Worm (Caenorhabditis elegans): ENCODE data around the gene fbxa-137.

The fbxa-137 gene

DNA sequence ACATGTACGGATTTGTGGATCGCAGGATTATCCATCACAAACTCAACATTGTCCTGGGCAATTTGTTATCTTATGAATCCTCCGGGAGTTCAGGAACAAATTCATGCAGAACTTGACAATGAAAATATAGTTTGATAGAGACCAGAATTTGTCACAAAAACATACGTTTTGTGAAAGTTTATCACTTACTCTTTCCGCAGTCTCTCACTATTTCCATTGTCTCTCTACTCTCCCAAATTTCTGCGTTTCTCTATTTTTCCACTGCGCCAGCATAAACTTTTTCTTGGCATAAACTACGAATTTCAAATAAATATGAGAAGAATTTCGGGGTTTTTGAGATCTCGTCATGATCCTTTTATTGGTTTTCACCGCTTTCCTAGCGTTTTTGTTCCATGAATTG, 36.0 kb upstream of the fbxa-137 start, which contains the start of gene cyp-33C3:
TSS of gene cyp-33C3 (plus strand) at position 149 of the 400 bp plus-strand sequence.
- TF ChIP-seq pha-4 (tag; optimal IDR thresholded peaks at IDR 0.05) (no peak), mec-3 (tag; optimal IDR thresholded peaks at IDR 0.05; ENCODE audit: borderline replicate concordance) (no peak), che-1 (tag; optimal IDR thresholded peaks at IDR 0.05) (no peak)

DNA sequence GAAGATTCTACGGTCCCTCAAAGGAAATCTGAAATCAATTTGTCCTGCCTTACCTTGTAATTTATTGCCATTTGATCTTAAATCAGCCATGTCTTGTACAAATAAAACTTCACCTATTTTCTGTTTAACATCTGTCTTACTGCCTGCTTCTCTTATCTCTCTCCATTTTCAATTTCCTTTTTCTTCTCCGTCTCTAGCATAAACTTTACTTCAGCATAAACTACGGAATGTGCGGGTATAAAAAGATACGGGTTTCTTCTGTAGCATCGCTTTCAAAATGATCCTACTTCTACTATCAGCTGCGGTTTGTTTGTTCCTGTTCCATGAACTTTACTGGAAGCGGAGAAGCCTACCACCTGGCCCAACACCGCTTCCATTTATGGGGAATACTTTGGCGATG, 33.9 kb upstream of the fbxa-137 start, which contains the start of gene cyp-33C5:
TSS of gene cyp-33C5 (plus strand) at position 254 of the 400 bp plus-strand sequence.
- TF ChIP-seq che-1 (tag; optimal IDR thresholded peaks at IDR 0.05) (no peak), ceh-31 (tag; optimal IDR thresholded peaks at IDR 0.05) (no peak), ceh-24 (tag; optimal IDR thresholded peaks at IDR 0.05) (no peak), lin-11 (tag; optimal IDR thresholded peaks at IDR 0.05) (no peak), ceh-2 (tag; optimal IDR thresholded peaks at IDR 0.05) (no peak), unc-55 (GFP tag; optimal IDR thresholded peaks at IDR 0.05) (no peak), C08G9.2 (tag; optimal IDR thresholded peaks at IDR 0.05) (no peak), ahr-1 (tag; optimal IDR thresholded peaks at IDR 0.05) (no peak), ama-1 (optimal IDR thresholded peaks at IDR 0.05) (no peak), pqm-1 (tag; optimal IDR thresholded peaks at IDR 0.05) (no peak), rnt-1 (tag; optimal IDR thresholded peaks at IDR 0.05) (no peak), ceh-45 (GFP tag; IDR thresholded peaks at IDR 0.05) (no peak), ztf-16 (tag; optimal IDR thresholded peaks at IDR 0.05) (no peak)

DNA sequence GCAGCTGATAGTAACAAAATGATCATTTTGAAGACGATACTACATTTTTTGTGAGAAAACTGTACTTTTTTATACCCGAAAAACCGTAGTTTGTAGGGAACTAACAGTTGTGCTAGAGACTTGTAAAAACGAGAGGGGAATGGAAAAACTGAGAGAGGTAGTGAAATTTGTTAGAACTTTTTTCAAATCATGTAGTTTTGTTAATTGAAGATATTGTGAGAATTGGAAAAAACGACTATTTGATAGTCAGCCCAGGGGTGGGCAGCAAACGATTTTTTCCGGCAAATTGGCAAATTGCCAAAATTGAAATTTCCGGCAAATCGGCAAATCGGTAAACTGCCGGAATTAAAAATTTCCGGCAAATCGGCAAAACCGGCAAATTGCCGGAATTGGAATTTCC, 29.3 kb upstream of the fbxa-137 start, which contains the start of gene cyp-33C6:
TSS of gene cyp-33C6 (minus strand) at position 101 of the 400 bp plus-strand sequence.
- TF ChIP-seq eyg-1 (tag; optimal IDR thresholded peaks at IDR 0.05) (no peak), zip-5 (tag; optimal IDR thresholded peaks at IDR 0.05) (no peak), ahr-1 (tag; optimal IDR thresholded peaks at IDR 0.05) (no peak), ceh-24 (tag; optimal IDR thresholded peaks at IDR 0.05) (no peak), ceh-48 (tag; optimal IDR thresholded peaks at IDR 0.05) (no peak)

DNA sequence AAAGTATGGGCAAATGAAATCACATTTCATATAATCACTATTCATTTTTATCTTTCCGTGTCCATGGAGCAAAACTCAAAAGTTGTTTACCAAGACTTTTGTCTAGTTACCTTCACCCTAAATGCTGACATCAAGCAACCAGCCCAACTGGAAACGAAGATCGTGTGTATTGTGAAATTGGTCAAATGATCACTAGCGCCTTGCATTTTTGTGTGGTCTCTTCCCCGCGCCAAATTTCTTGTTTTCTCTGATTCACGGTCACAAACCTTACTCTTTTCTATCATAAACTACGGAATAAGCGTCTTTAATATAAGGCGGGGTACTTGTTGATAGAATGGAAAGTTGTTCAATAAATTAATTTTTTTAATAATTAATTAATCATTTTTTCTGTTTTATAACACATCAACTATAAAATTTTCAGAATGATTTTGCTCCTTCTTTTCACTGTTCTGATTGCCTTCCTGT, 28.5 kb upstream of the fbxa-137 start, which contains the start of gene cyp-33C7:
TSS of gene cyp-33C7 (plus strand) at position 415 of the 465 bp plus-strand sequence.
- TF ChIP-seq ahr-1 (tag; optimal IDR thresholded peaks at IDR 0.05) = no peak
- TF ChIP-seq hlh-8 (tag; optimal IDR thresholded peaks at IDR 0.05) = no peak
- no peak for TF ChIP-seq mec-3 (tag; optimal IDR thresholded peaks at IDR 0.05; ENCODE audit: borderline replicate concordance)
- no peak for TF ChIP-seq unc-86 (tag; optimal IDR thresholded peaks at IDR 0.05)
- no peak for TF ChIP-seq ama-1 (optimal IDR thresholded peaks at IDR 0.05)
- TF ChIP-seq elt-2 (tag; optimal IDR thresholded peaks at IDR 0.05) = no peak
- TF ChIP-seq ceh-14 (tag; optimal IDR thresholded peaks at IDR 0.05) = no peak
- TF ChIP-seq pag-3 (tag; optimal IDR thresholded peaks at IDR 0.05; ENCODE audit: borderline replicate concordance) = no peak
- no peak for TF ChIP-seq Y22D7AL.16 (tag; optimal IDR thresholded peaks at IDR 0.05)

DNA sequence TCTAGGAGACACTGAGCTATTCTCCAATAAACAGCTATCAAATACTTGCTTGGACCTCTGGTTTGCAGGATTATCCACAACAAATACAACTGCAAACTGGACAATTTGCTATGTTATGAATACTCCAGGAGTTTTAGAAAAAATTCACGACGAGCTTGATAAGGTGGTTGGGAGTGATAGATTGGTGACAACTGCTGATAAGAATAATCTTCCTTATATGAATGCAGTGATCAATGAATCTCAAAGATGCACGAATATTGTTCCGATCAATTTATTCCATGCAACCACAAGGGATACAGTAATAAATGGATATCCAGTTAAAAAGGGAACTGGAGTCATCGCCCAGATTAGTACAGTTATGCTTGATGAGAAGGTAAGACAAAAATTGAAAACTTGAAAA, 26.8 kb upstream of the fbxa-137 start:
- no peak for TF ChIP-seq T23F11.4 (GFP tag; optimal IDR thresholded peaks at IDR 0.05)
- TF ChIP-seq hlh-6 (tag; optimal IDR thresholded peaks at IDR 0.05) = no peak
- no peak for TF ChIP-seq odd-2 (tag; optimal IDR thresholded peaks at IDR 0.05)
- no peak for TF ChIP-seq F13H6.1 (tag; optimal IDR thresholded peaks at IDR 0.05)
- TF ChIP-seq ceh-6 (GFP tag; optimal IDR thresholded peaks at IDR 0.05) = no peak
- TF ChIP-seq hlh-15 (tag; optimal IDR thresholded peaks at IDR 0.05) = no peak

DNA sequence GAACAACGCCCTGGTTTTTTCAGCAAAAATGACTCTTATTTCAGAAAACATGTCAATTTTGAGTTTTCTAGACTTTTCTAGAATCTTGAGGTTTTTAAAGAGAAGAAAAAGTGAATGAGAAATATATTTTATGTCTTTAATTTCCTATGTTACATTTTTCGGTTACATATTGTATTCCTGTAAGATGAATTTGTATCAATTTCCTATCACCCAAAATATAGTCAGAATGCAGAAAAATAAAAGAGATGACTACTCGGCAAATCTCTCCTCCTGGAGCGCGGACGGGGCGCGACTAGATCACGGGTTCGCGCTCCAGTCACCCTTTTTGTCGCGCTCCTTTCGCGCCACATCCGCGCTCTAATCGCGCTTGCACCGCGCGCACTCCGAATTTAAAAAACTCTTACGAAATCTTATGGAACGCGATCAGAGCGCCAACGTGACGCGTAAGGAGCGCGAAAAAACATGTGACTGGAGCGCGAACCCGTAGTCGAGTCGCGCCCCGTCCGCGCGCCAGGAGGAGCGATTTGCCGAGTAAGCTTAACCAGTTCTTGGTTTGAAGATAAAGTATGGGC, 24.0 kb upstream of the fbxa-137 start, which contains the start of gene str-253:
TSS of gene str-253 (minus strand) at position 51 of the 572 bp plus-strand sequence.
- TF ChIP-seq elt-2 (tag; optimal IDR thresholded peaks at IDR 0.05) = no peak
- no peak for TF ChIP-seq rnt-1 (tag; optimal IDR thresholded peaks at IDR 0.05)
- TF ChIP-seq hlh-13 (GFP tag; optimal IDR thresholded peaks at IDR 0.05) = no peak
- TF ChIP-seq sdc-2 (tag; optimal IDR thresholded peaks at IDR 0.05) = no peak
- no peak for TF ChIP-seq fax-1 (tag; optimal IDR thresholded peaks at IDR 0.05)
- TF ChIP-seq pax-1 (tag; optimal IDR thresholded peaks at IDR 0.05) = no peak
- no peak for TF ChIP-seq nhr-11 (tag; optimal IDR thresholded peaks at IDR 0.05)
- TF ChIP-seq tbx-7 (tag; optimal IDR thresholded peaks at IDR 0.05) = no peak
- TF ChIP-seq nhr-232 (tag; optimal IDR thresholded peaks at IDR 0.05) = no peak
- TF ChIP-seq ceh-45 (GFP tag; IDR thresholded peaks at IDR 0.05) = no peak
- TF ChIP-seq npax-4 (tag; optimal IDR thresholded peaks at IDR 0.05) = no peak

All from whole organism, late embryonic.